Worm (Caenorhabditis elegans): ENCODE results near the gene ncs-1.

- TF ChIP-seq ztf-28 (GFP tag; IDR thresholded peaks at IDR 0.05) (no peak), B0035.1 (tag; optimal IDR thresholded peaks at IDR 0.05) (no peak), tbp1 (GFP tag; optimal IDR thresholded peaks at IDR 0.05) (no peak), snpc-4 (GFP tag; optimal IDR thresholded peaks at IDR 0.05) (no peak), snpc-4 (tag; optimal IDR thresholded peaks at IDR 0.05) (no peak), unc-62 (GFP tag; optimal IDR thresholded peaks at IDR 0.05) (no peak), dpl-1 (GFP tag; optimal IDR thresholded peaks at IDR 0.05) (no peak), B0261.1 (tag; optimal IDR thresholded peaks at IDR 0.05) (no peak), hlh-12 (tag; optimal IDR thresholded peaks at IDR 0.05) (no peak), atf-7 (tag; optimal IDR thresholded peaks at IDR 0.05) (no peak)
These were observed 30.2 kb downstream of the ncs-1 start for ce11 chrX:932874-933273.
